Worm (Caenorhabditis elegans): ENCODE results near the gene Y1A5A.1.

DNA sequence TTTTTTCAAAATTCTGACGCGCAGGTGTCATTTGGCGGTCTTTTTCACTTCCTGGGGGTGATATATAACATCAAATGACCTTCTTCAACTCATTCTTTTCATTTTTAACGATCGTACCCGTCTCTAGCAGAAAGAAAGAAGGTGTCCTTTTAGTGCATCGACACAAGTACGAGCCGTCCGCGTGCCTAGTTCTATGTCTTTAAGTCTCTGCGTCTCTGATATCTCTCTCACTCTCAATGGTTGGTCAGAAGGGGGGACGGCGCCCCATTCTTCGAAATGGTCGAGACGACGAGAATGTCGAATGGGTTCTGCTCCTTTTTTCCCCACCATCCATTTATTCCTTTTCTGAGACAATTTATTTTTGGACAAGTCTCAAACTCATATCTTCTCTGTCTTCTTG, 30.8 kb downstream of the Y1A5A.1 start:
- TF ChIP-seq tbx-37 (GFP tag; conservative IDR thresholded peaks at IDR 0.05) (no peak), ceh-13 (GFP tag; optimal IDR thresholded peaks at IDR 0.05) (no peak), hmg-4 (GFP tag; optimal IDR thresholded peaks at IDR 0.05) (no peak), ceh-36 (tag; optimal IDR thresholded peaks at IDR 0.05) (no peak), ama-1 (optimal IDR thresholded peaks at IDR 0.05) (no peak), hnd-1 (tag; optimal IDR thresholded peaks at IDR 0.05) (no peak), ets-7 (tag; optimal IDR thresholded peaks at IDR 0.05) (no peak), tbx-11 (GFP tag; IDR thresholded peaks at IDR 0.05) (no peak), flt-1 (GFP tag; IDR thresholded peaks at IDR 0.05) (no peak), pes-1 (GFP tag; IDR thresholded peaks at IDR 0.05) (no peak), tra-4 (tag; optimal IDR thresholded peaks at IDR 0.05) (no peak)

Data from whole organism, early embryonic.